Worm (Caenorhabditis elegans) whole organism, L3 larva: ENCODE measurements around the gene C08B6.18.

Experiments used
- R02D3.7 ChIP-seq: fragments of 150-350 bp; optimal IDR thresholded peaks from 2 replicates; lab custom pipeline; 2014; ENCODE audit warnings: missing biosample characterization, missing genetic modification characterization
- ZK546.5 ChIP-seq: sonication (generic microtip); optimal IDR thresholded peaks from 2 replicates; lab custom pipeline; 2017; ENCODE audit warnings: missing biosample characterization, missing genetic modification characterization
- aly-2 ChIP-seq: fragments of 150-350 bp; optimal IDR thresholded peaks from 2 replicates; lab custom pipeline; 2014; ENCODE audit warnings: missing biosample characterization, missing genetic modification characterization
- ama-1 ChIP-seq: fragments of 150-350 bp; optimal IDR thresholded peaks from 2 replicates; lab custom pipeline; 2018
- ceh-16 ChIP-seq: sonication (generic microtip); optimal IDR thresholded peaks from 2 replicates; lab custom pipeline; 2017; ENCODE audit warnings: missing biosample characterization, missing genetic modification characterization
- ceh-28 ChIP-seq: fragments of 150-350 bp; optimal IDR thresholded peaks from 2 replicates; lab custom pipeline; 2014; ENCODE audit warnings: missing biosample characterization, missing genetic modification reagents, missing genetic modification characterization
- ceh-82 ChIP-seq: fragments of 150-350 bp; optimal IDR thresholded peaks from 2 replicates; lab custom pipeline; 2014; ENCODE audit warnings: missing biosample characterization, missing genetic modification characterization
- ceh-9 ChIP-seq: sonication (generic microtip); optimal IDR thresholded peaks from 2 replicates; lab custom pipeline; 2018; ENCODE audit warnings: missing biosample characterization, missing genetic modification characterization
- daf-12 ChIP-seq: fragments of 150-350 bp; optimal IDR thresholded peaks from 2 replicates; lab custom pipeline; 2014; ENCODE audit warnings: missing biosample characterization, missing genetic modification reagents, missing genetic modification characterization
- egl-27 ChIP-seq: sonication (generic microtip); optimal IDR thresholded peaks from 4 replicates; lab custom pipeline; 2017; ENCODE audit warnings: missing biosample characterization, missing genetic modification reagents, missing genetic modification characterization
- egl-5 ChIP-seq: fragments of 150-350 bp; optimal IDR thresholded peaks from 2 replicates; lab custom pipeline; 2017; ENCODE audit warnings: missing biosample characterization, missing genetic modification reagents, missing genetic modification characterization, inconsistent platforms
- elt-1 ChIP-seq: fragments of 150-350 bp; optimal IDR thresholded peaks from 2 replicates; lab custom pipeline; 2014; ENCODE audit warnings: missing biosample characterization, missing genetic modification characterization
- elt-2 ChIP-seq: sonication (generic microtip); optimal IDR thresholded peaks from 2 replicates; lab custom pipeline; 2016; ENCODE audit warnings: missing genetic modification reagents, mild to moderate bottlenecking, missing genetic modification characterization, missing compliant biosample characterization
- elt-3 ChIP-seq, 3 experiments: fragments of 150-350 bp in 1 of 3; sonication (generic microtip) in 2 of 3; optimal IDR thresholded peaks; 2 replicates in 2 of 3; 4 replicates in 1 of 3; lab custom pipeline; 2014 to 2017; ENCODE audit warnings: missing biosample characterization in 3 of 3, missing genetic modification characterization in 3 of 3
- eor-1 ChIP-seq, 2 experiments: fragments of 150-350 bp; optimal IDR thresholded peaks; 2 replicates each; lab custom pipeline; 2014 to 2018; ENCODE audit warnings: missing biosample characterization in 2 of 2, missing genetic modification characterization in 2 of 2
- fkh-2 ChIP-seq: fragments of 150-350 bp; optimal IDR thresholded peaks from 2 replicates; lab custom pipeline; 2014; ENCODE audit warnings: missing biosample characterization, missing genetic modification reagents, missing genetic modification characterization
- hmg-11 ChIP-seq: sonication (generic microtip); optimal IDR thresholded peaks from 2 replicates; lab custom pipeline; 2016; ENCODE audit warnings: missing genetic modification characterization, missing compliant biosample characterization
- jun-1 ChIP-seq: fragments of 150-350 bp; optimal IDR thresholded peaks from 2 replicates; lab custom pipeline; 2014; ENCODE audit warnings: missing biosample characterization, missing genetic modification reagents, missing genetic modification characterization
- lin-15B ChIP-seq: fragments of 150-350 bp; optimal IDR thresholded peaks from 2 replicates; lab custom pipeline; 2014; ENCODE audit warnings: missing biosample characterization, missing genetic modification characterization
- lin-39 ChIP-seq: fragments of 150-350 bp; optimal IDR thresholded peaks from 2 replicates; lab custom pipeline; 2018; ENCODE audit warnings: missing biosample characterization, missing genetic modification reagents, missing genetic modification characterization
- lsy-12 ChIP-seq: sonication (generic microtip); optimal IDR thresholded peaks from 2 replicates; lab custom pipeline; 2016; ENCODE audit warnings: mild to moderate bottlenecking, missing genetic modification characterization, missing compliant biosample characterization
- mdl-1 ChIP-seq: fragments of 150-350 bp; optimal IDR thresholded peaks from 2 replicates; lab custom pipeline; 2014; ENCODE audit warnings: missing biosample characterization, missing genetic modification characterization
- mml-1 ChIP-seq: fragments of 150-350 bp; sonication (generic microtip); optimal IDR thresholded peaks from 3 replicates; lab custom pipeline; 2014; ENCODE audit warnings: missing biosample characterization, missing genetic modification characterization
- nfya-1 ChIP-seq: sonication (generic microtip); optimal IDR thresholded peaks from 2 replicates; lab custom pipeline; 2017; ENCODE audit warnings: missing genetic modification characterization, mild to moderate bottlenecking, missing compliant biosample characterization, antibody characterized with exemption, moderate library complexity; ENCODE audit not compliant: insufficient read depth
- nhr-11 ChIP-seq: fragments of 150-350 bp; optimal IDR thresholded peaks from 2 replicates; lab custom pipeline; 2014; ENCODE audit warnings: missing biosample characterization, missing genetic modification characterization
- nhr-12 ChIP-seq: fragments of 150-350 bp; optimal IDR thresholded peaks from 2 replicates; lab custom pipeline; 2014; ENCODE audit warnings: missing biosample characterization, missing genetic modification characterization
- nhr-23 ChIP-seq: fragments of 150-350 bp; optimal IDR thresholded peaks from 2 replicates; lab custom pipeline; 2014; ENCODE audit warnings: missing biosample characterization, missing genetic modification reagents, missing genetic modification characterization
- nhr-237 ChIP-seq: fragments of 150-350 bp; optimal IDR thresholded peaks from 2 replicates; lab custom pipeline; 2014; ENCODE audit warnings: missing biosample characterization, missing genetic modification characterization
- nhr-25 ChIP-seq: sonication (generic microtip); optimal IDR thresholded peaks from 2 replicates; lab custom pipeline; 2017; ENCODE audit warnings: missing biosample characterization, missing genetic modification characterization
- nhr-28 ChIP-seq: fragments of 150-350 bp; optimal IDR thresholded peaks from 2 replicates; lab custom pipeline; 2014; ENCODE audit warnings: missing biosample characterization, missing genetic modification characterization
- nhr-43 ChIP-seq: sonication (generic microtip); optimal IDR thresholded peaks from 2 replicates; lab custom pipeline; 2016; ENCODE audit warnings: mild to moderate bottlenecking, missing genetic modification characterization, missing compliant biosample characterization; ENCODE audit not compliant: poor library complexity, severe bottlenecking
- nhr-67 ChIP-seq: fragments of 150-350 bp; optimal IDR thresholded peaks from 2 replicates; lab custom pipeline; 2014; ENCODE audit warnings: missing biosample characterization, missing genetic modification characterization
- nhr-76 ChIP-seq: fragments of 150-350 bp; sonication (generic microtip); optimal IDR thresholded peaks from 5 replicates; lab custom pipeline; 2014; ENCODE audit warnings: missing biosample characterization, missing genetic modification characterization
- nhr-77 ChIP-seq: fragments of 150-350 bp; optimal IDR thresholded peaks from 2 replicates; lab custom pipeline; 2014; ENCODE audit warnings: missing biosample characterization, missing genetic modification characterization
- pha-4 ChIP-seq: fragments of 150-350 bp; optimal IDR thresholded peaks from 2 replicates; lab custom pipeline; 2014; ENCODE audit warnings: missing biosample characterization, missing genetic modification reagents, missing genetic modification characterization
- pqm-1 ChIP-seq: fragments of 150-350 bp; optimal IDR thresholded peaks from 2 replicates; lab custom pipeline; 2017; ENCODE audit warnings: missing biosample characterization, missing genetic modification characterization, inconsistent platforms
- sea-2 ChIP-seq: fragments of 150-350 bp; sonication (generic microtip); optimal IDR thresholded peaks from 4 replicates; lab custom pipeline; 2014; ENCODE audit warnings: missing biosample characterization, missing genetic modification reagents, missing genetic modification characterization
- skn-1 ChIP-seq: fragments of 150-350 bp; optimal IDR thresholded peaks from 2 replicates; lab custom pipeline; 2014; ENCODE audit warnings: missing biosample characterization, missing genetic modification characterization
- snpc-4 ChIP-seq: fragments of 150-350 bp; optimal IDR thresholded peaks from 2 replicates; lab custom pipeline; 2014; ENCODE audit warnings: missing biosample characterization, missing genetic modification characterization
- tbx-2 ChIP-seq: sonication (generic microtip); optimal IDR thresholded peaks from 2 replicates; lab custom pipeline; 2016; ENCODE audit warnings: mild to moderate bottlenecking, missing genetic modification characterization, missing compliant biosample characterization
- unc-39 ChIP-seq: sonication (generic microtip); optimal IDR thresholded peaks from 4 replicates; lab custom pipeline; 2017; ENCODE audit warnings: missing biosample characterization, missing genetic modification characterization
- unc-62 ChIP-seq: fragments of 150-350 bp; sonication (generic microtip); optimal IDR thresholded peaks from 4 replicates; lab custom pipeline; 2014; ENCODE audit warnings: missing biosample characterization, missing genetic modification reagents, missing genetic modification characterization
- ztf-11 ChIP-seq: fragments of 150-350 bp; optimal IDR thresholded peaks from 2 replicates; lab custom pipeline; 2014; ENCODE audit warnings: missing biosample characterization, missing genetic modification characterization
- ztf-4 ChIP-seq: fragments of 150-350 bp; optimal IDR thresholded peaks from 2 replicates; lab custom pipeline; 2014; ENCODE audit warnings: missing biosample characterization, missing genetic modification characterization

C08B6.18 gene

ce11 chrV:10134077-10134693 is at the start of gene C08B6.18, which contains the start of the genes wdr-20 and C08B6.8:
TSS of gene C08B6.18 (minus strand) at chrV:10134127.
TSS of gene wdr-20 (minus strand) at chrV:10134158.
TSS of gene C08B6.8 (plus strand) at chrV:10134643.
- TF ChIP-seq nfya-1 (tag; lab: Kevin White, UChicago) (peak; percentile 52), ztf-4 (tag; lab: Kevin White, UChicago) (no peak), nhr-25 (tag; lab: Kevin White, UChicago) (peak; percentile 17), nhr-28 (tag; lab: Kevin White, UChicago) (no peak), pha-4 (peak; percentile 50), snpc-4 (tag; lab: Kevin White, UChicago) (peak; percentile 75), lin-15B (tag; lab: Kevin White, UChicago) (peak; percentile 84), pqm-1 (tag; lab: Kevin White, UChicago) (no peak)

ce11 chrV:10182984-10183383 is 49.1 kb upstream of the C08B6.18 start, which contains the start of gene ZK856.4:
TSS of gene ZK856.4 (plus strand) at chrV:10183284.
- TF ChIP-seq nhr-77 (tag; lab: Kevin White, UChicago) (no peak), nhr-28 (tag; lab: Kevin White, UChicago) (no peak), pha-4 (no peak), nhr-12 (tag; lab: Kevin White, UChicago) (no peak), mdl-1 (tag; lab: Kevin White, UChicago) (no peak), nhr-43 (no peak), elt-1 (tag; lab: Kevin White, UChicago) (no peak)

ce11 chrV:10179235-10179634 is 45.3 kb upstream of the C08B6.18 start, which contains the start of gene cul-5:
TSS of gene cul-5 (plus strand) at chrV:10179535.
- peak; percentile 29 for TF ChIP-seq pha-4
- TF ChIP-seq pqm-1 (tag; lab: Kevin White, UChicago) = peak; percentile 35
- TF ChIP-seq nhr-25 (tag; lab: Kevin White, UChicago) = no peak
- peak; percentile 28 for TF ChIP-seq elt-2 (tag; lab: Kevin White, UChicago)
- TF ChIP-seq, all 47 proteins: peak for 3

- TF ChIP-seq ZK546.5 (tag; lab: Kevin White, UChicago) (no peak), fkh-2 (no peak), elt-2 (tag; lab: Kevin White, UChicago) (peak; percentile 14), nhr-76 (tag; lab: Kevin White, UChicago) (no peak), ceh-9 (tag; lab: Kevin White, UChicago) (no peak), tbx-2 (tag; lab: Kevin White, UChicago) (no peak), pha-4 (peak; percentile 73), lin-39 (tag; lab: Kevin White, UChicago) (no peak), ceh-28 (tag; lab: Kevin White, UChicago) (no peak), unc-39 (tag; lab: Kevin White, UChicago) (no peak), skn-1 (tag; lab: Kevin White, UChicago) (peak; percentile 69), snpc-4 (tag; lab: Kevin White, UChicago) (peak; percentile 45), aly-2 (tag; lab: Kevin White, UChicago) (no peak), mml-1 (tag; lab: Kevin White, UChicago) (no peak), egl-27 (no peak), pqm-1 (tag; lab: Kevin White, UChicago) (peak; percentile 9), unc-62 (GFP tag; lab: Kevin White, UChicago) (no peak), R02D3.7 (no peak), jun-1 (tag; lab: Kevin White, UChicago) (peak; percentile 10), nhr-23 (tag; lab: Kevin White, UChicago) (peak; percentile 42), nhr-67 (no peak), sea-2 (GFP tag; lab: Kevin White, UChicago) (no peak), daf-12 (tag; lab: Kevin White, UChicago) (no peak), lin-15B (tag; lab: Kevin White, UChicago) (peak; percentile 72), nhr-237 (tag; lab: Kevin White, UChicago) (no peak), ztf-4 (tag; lab: Kevin White, UChicago) (no peak), ceh-16 (tag; lab: Kevin White, UChicago) (no peak), nhr-11 (tag; lab: Kevin White, UChicago) (no peak), nhr-28 (tag; lab: Kevin White, UChicago) (no peak), mdl-1 (tag; lab: Kevin White, UChicago) (no peak), nhr-25 (tag; lab: Kevin White, UChicago) (peak; percentile 85), nhr-12 (tag; lab: Kevin White, UChicago) (no peak), lsy-12 (tag; lab: Kevin White, UChicago) (no peak), eor-1 (tag; optimal IDR thresholded peaks at IDR 0.05; lab: Kevin White, UChicago) (no peak), ztf-11 (tag; lab: Kevin White, UChicago) (no peak), nhr-77 (tag; lab: Kevin White, UChicago) (no peak), egl-5 (tag; lab: Kevin White, UChicago) (no peak), ama-1 (lab: Kevin White, UChicago) (no peak), elt-3 (tag; optimal IDR thresholded peaks at IDR 0.05; lab: Kevin White, UChicago) (no peak), elt-1 (tag; lab: Kevin White, UChicago) (no peak), nfya-1 (tag; lab: Kevin White, UChicago) (peak; percentile 45), hmg-11 (tag; lab: Kevin White, UChicago) (no peak), ceh-82 (tag; lab: Kevin White, UChicago) (no peak)
Observed at ce11 chrV:10178166-10178565, 44.2 kb upstream of the C08B6.18 start.
